Fruit fly (Drosophila melanogaster) whole organism, embryonic: ENCODE results near the gene Pex3.

Experiments
- BtbVII ChIP-seq: fragments of 200-800 bp; sonication (Bioruptor generic); optimal IDR thresholded peaks from 3 replicates; lab custom pipeline; 2017; ENCODE audit warnings: missing biosample characterization, mild to moderate bottlenecking, missing genetic modification characterization
- CG12071 ChIP-seq: fragments of 200-800 bp; sonication (Bioruptor generic); optimal IDR thresholded peaks from 3 replicates; lab custom pipeline; 2018; ENCODE audit warnings: missing biosample characterization, mild to moderate bottlenecking, missing genetic modification characterization
- CG12744 ChIP-seq: fragments of 200-800 bp; sonication (Bioruptor generic); optimal IDR thresholded peaks from 2 replicates; lab custom pipeline; 2016; ENCODE audit warnings: missing biosample characterization, missing genetic modification characterization
- CG14014 ChIP-seq: fragments of 200-800 bp; sonication (Bioruptor generic); IDR thresholded peaks from 2 replicates; pipeline ENCODE4 v1.3.6; 2022; ENCODE audit warnings: missing biosample characterization, missing genetic modification characterization
- CG14710 ChIP-seq: fragments of 200-800 bp; sonication (Bioruptor generic); optimal IDR thresholded peaks from 3 replicates; lab custom pipeline; 2019; ENCODE audit warnings: missing biosample characterization, mild to moderate bottlenecking, missing genetic modification characterization, moderate library complexity
- CG14965 ChIP-seq: fragments of 200-800 bp; sonication (Bioruptor generic); optimal IDR thresholded peaks from 2 replicates; lab custom pipeline; 2016; ENCODE audit warnings: missing biosample characterization, missing genetic modification characterization, borderline replicate concordance
- CG15073 ChIP-seq: fragments of 200-800 bp; sonication (Bioruptor generic); optimal IDR thresholded peaks from 2 replicates; lab custom pipeline; 2016; ENCODE audit warnings: missing biosample characterization, missing genetic modification characterization
- CG15269 ChIP-seq: fragments of 200-800 bp; sonication (Bioruptor generic); optimal IDR thresholded peaks from 2 replicates; lab custom pipeline; 2018; ENCODE audit warnings: missing biosample characterization, mild to moderate bottlenecking, missing genetic modification characterization, moderate library complexity
- CG16813 ChIP-seq: fragments of 200-800 bp; sonication (Bioruptor generic); IDR thresholded peaks from 3 replicates; pipeline ENCODE4 v1.3.6; 2022; ENCODE audit warnings: missing biosample characterization, missing genetic modification characterization; ENCODE audit not compliant: partially characterized antibody
- CG16815 ChIP-seq: fragments of 200-800 bp; sonication (Bioruptor generic); optimal IDR thresholded peaks from 3 replicates; lab custom pipeline; 2017; ENCODE audit warnings: missing biosample characterization, mild to moderate bottlenecking, missing genetic modification characterization
- CG18476 ChIP-seq: fragments of 200-800 bp; sonication (Bioruptor generic); optimal IDR thresholded peaks from 2 replicates; lab custom pipeline; 2016; ENCODE audit warnings: missing biosample characterization, mild to moderate bottlenecking, missing genetic modification characterization
- CG31224 ChIP-seq: fragments of 200-800 bp; sonication (Bioruptor generic); IDR thresholded peaks from 2 replicates; pipeline ENCODE4 v1.3.6; 2022; ENCODE audit warnings: missing biosample characterization, missing genetic modification characterization
- CG31388 ChIP-seq: fragments of 200-800 bp; sonication (Bioruptor generic); optimal IDR thresholded peaks from 2 replicates; lab custom pipeline; 2016; ENCODE audit warnings: missing biosample characterization, missing genetic modification characterization
- CG33213 ChIP-seq: fragments of 200-800 bp; sonication (Bioruptor generic); optimal IDR thresholded peaks from 3 replicates; lab custom pipeline; 2016; ENCODE audit warnings: missing biosample characterization, missing genetic modification characterization
- CG3847 ChIP-seq: fragments of 200-800 bp; sonication (Bioruptor generic); IDR thresholded peaks from 2 replicates; pipeline ENCODE4 v1.3.6; 2022; ENCODE audit warnings: missing biosample characterization, missing genetic modification characterization
- CG4360 ChIP-seq: fragments of 200-800 bp; sonication (Bioruptor generic); IDR thresholded peaks from 2 replicates; pipeline ENCODE4 v1.3.6; 2022; ENCODE audit warnings: missing biosample characterization, missing genetic modification characterization
- CG5953 ChIP-seq: fragments of 200-800 bp; sonication (Bioruptor generic); IDR thresholded peaks from 2 replicates; pipeline ENCODE4 v1.3.6; 2022; ENCODE audit warnings: missing biosample characterization, missing genetic modification characterization
- CG8944 ChIP-seq: fragments of 200-800 bp; sonication (Bioruptor generic); optimal IDR thresholded peaks from 3 replicates; lab custom pipeline; 2016; ENCODE audit warnings: missing biosample characterization, missing genetic modification characterization
- CG9876 ChIP-seq: fragments of 200-800 bp; sonication (Bioruptor generic); optimal IDR thresholded peaks from 2 replicates; lab custom pipeline; 2016; ENCODE audit warnings: missing biosample characterization, missing genetic modification characterization
- Dek ChIP-seq: fragments of 200-800 bp; sonication (Bioruptor generic); optimal IDR thresholded peaks from 3 replicates; lab custom pipeline; 2019; ENCODE audit warnings: missing biosample characterization, mild to moderate bottlenecking, missing genetic modification characterization, moderate library complexity
- Doc2 ChIP-seq: fragments of 200-800 bp; sonication (Bioruptor generic); IDR thresholded peaks from 2 replicates; pipeline ENCODE4 v1.3.6; 2022; ENCODE audit warnings: missing biosample characterization, missing genetic modification characterization
- Doc3 ChIP-seq: fragments of 200-800 bp; sonication (Bioruptor generic); IDR thresholded peaks from 3 replicates; pipeline ENCODE4 v1.3.6; 2022; ENCODE audit warnings: missing biosample characterization, missing genetic modification characterization; ENCODE audit not compliant: partially characterized antibody
- Drgx ChIP-seq: fragments of 200-800 bp; sonication (Bioruptor generic); IDR thresholded peaks from 2 replicates; pipeline ENCODE4 v1.3.6; 2022; ENCODE audit warnings: missing biosample characterization, missing genetic modification characterization
- Gug ChIP-seq: fragments of 200-800 bp; sonication (Bioruptor generic); IDR thresholded peaks from 4 replicates; pipeline ENCODE4 v1.3.6; 2022; ENCODE audit warnings: missing biosample characterization, missing genetic modification characterization
- HLH54F ChIP-seq: fragments of 200-800 bp; sonication (Bioruptor generic); optimal IDR thresholded peaks from 3 replicates; lab custom pipeline; 2016; ENCODE audit warnings: missing biosample characterization, missing genetic modification characterization
- HLHmδ ChIP-seq: fragments of 200-800 bp; sonication (Bioruptor generic); optimal IDR thresholded peaks from 2 replicates; lab custom pipeline; 2018; ENCODE audit warnings: missing biosample characterization, mild to moderate bottlenecking, missing genetic modification characterization, moderate library complexity
- Hr3 ChIP-seq: fragments of 200-800 bp; sonication (Bioruptor generic); optimal IDR thresholded peaks from 3 replicates; lab custom pipeline; 2016; ENCODE audit warnings: missing biosample characterization, missing genetic modification characterization
- Poxn ChIP-seq: fragments of 200-800 bp; sonication (Bioruptor generic); IDR thresholded peaks from 2 replicates; pipeline ENCODE4 v1.3.6; 2022; ENCODE audit warnings: missing biosample characterization, missing genetic modification characterization
- Rfx ChIP-seq: fragments of 200-800 bp; sonication (Bioruptor generic); IDR thresholded peaks from 2 replicates; pipeline ENCODE4 v1.3.6; 2022; ENCODE audit warnings: missing biosample characterization, missing genetic modification characterization
- Spps ChIP-seq: fragments of 200-800 bp; sonication (Bioruptor generic); optimal IDR thresholded peaks from 2 replicates; lab custom pipeline; 2018; ENCODE audit warnings: missing biosample characterization, mild to moderate bottlenecking, missing genetic modification characterization
- Sry-δ ChIP-seq: fragments of 200-800 bp; sonication (Bioruptor generic); optimal IDR thresholded peaks from 2 replicates; lab custom pipeline; 2016; ENCODE audit warnings: missing biosample characterization, missing genetic modification characterization
- ap ChIP-seq: fragments of 200-800 bp; sonication (Bioruptor generic); IDR thresholded peaks from 2 replicates; pipeline ENCODE4 v1.3.6; 2022; ENCODE audit warnings: missing biosample characterization, missing genetic modification characterization
- br ChIP-seq: fragments of >200 bp; optimal IDR thresholded peaks from 2 replicates; lab custom pipeline; 2017
- cato ChIP-seq: fragments of 200-800 bp; sonication (Bioruptor generic); optimal IDR thresholded peaks from 2 replicates; lab custom pipeline; 2016; ENCODE audit warnings: missing biosample characterization, missing genetic modification characterization, borderline replicate concordance
- corto ChIP-seq: fragments of 200-800 bp; sonication (Bioruptor generic); optimal IDR thresholded peaks from 2 replicates; lab custom pipeline; 2016; ENCODE audit warnings: missing biosample characterization, mild to moderate bottlenecking, missing genetic modification characterization, moderate library complexity
- dan ChIP-seq: fragments of 200-800 bp; sonication (Bioruptor generic); IDR thresholded peaks from 2 replicates; pipeline ENCODE4 v1.3.6; 2022; ENCODE audit warnings: missing biosample characterization, missing genetic modification characterization
- danr ChIP-seq: fragments of 200-800 bp; sonication (Bioruptor generic); IDR thresholded peaks from 2 replicates; pipeline ENCODE4 v1.3.6; 2022; ENCODE audit warnings: missing biosample characterization, missing genetic modification characterization
- gce ChIP-seq: fragments of 200-800 bp; sonication (Bioruptor generic); IDR thresholded peaks from 3 replicates; pipeline ENCODE4 v1.3.6; 2022; ENCODE audit warnings: missing biosample characterization, missing genetic modification characterization
- hbn ChIP-seq: fragments of 200-800 bp; sonication (Bioruptor generic); IDR thresholded peaks from 2 replicates; pipeline ENCODE4 v1.3.6; 2022; ENCODE audit warnings: missing biosample characterization, missing genetic modification characterization; ENCODE audit not compliant: partially characterized antibody
- maf-S ChIP-seq: fragments of 200-800 bp; sonication (Bioruptor generic); optimal IDR thresholded peaks from 2 replicates; lab custom pipeline; 2016; ENCODE audit warnings: missing biosample characterization, missing genetic modification characterization
- nerfin-1 ChIP-seq: fragments of 200-800 bp; sonication (Bioruptor generic); optimal IDR thresholded peaks from 3 replicates; lab custom pipeline; 2019; ENCODE audit warnings: missing biosample characterization, mild to moderate bottlenecking, missing genetic modification characterization, moderate library complexity
- p53 ChIP-seq: fragments of 200-800 bp; sonication (Bioruptor generic); optimal IDR thresholded peaks from 2 replicates; lab custom pipeline; 2016; ENCODE audit warnings: missing biosample characterization, missing genetic modification characterization
- phol ChIP-seq: fragments of 200-800 bp; sonication (Bioruptor generic); optimal IDR thresholded peaks from 3 replicates; lab custom pipeline; 2018; ENCODE audit warnings: missing biosample characterization, mild to moderate bottlenecking, missing genetic modification characterization, moderate library complexity
- pros ChIP-seq: fragments of 200-800 bp; sonication (Bioruptor generic); optimal IDR thresholded peaks from 3 replicates; lab custom pipeline; 2019; ENCODE audit warnings: missing biosample characterization, mild to moderate bottlenecking, missing genetic modification characterization, moderate library complexity
- pzg ChIP-seq: fragments of 200-800 bp; sonication (Bioruptor generic); optimal IDR thresholded peaks from 3 replicates; lab custom pipeline; 2018; ENCODE audit warnings: missing biosample characterization, mild to moderate bottlenecking, missing genetic modification characterization, moderate library complexity
- slbo ChIP-seq: fragments of 200-800 bp; sonication (Bioruptor generic); IDR thresholded peaks from 2 replicates; pipeline ENCODE4 v1.3.6; 2022; ENCODE audit warnings: missing biosample characterization, missing genetic modification characterization
- slou ChIP-seq: fragments of 200-800 bp; sonication (Bioruptor generic); optimal IDR thresholded peaks from 3 replicates; lab custom pipeline; 2016; ENCODE audit warnings: missing biosample characterization, missing genetic modification characterization
- tll ChIP-seq, 2 experiments: fragments of 200-800 bp in 1 of 2; fragments of >200 bp in 1 of 2; sonication (Bioruptor generic) in 1 of 2; optimal IDR thresholded peaks; 2 replicates each; lab custom pipeline; 2017 to 2019; ENCODE audit warnings: missing biosample characterization in 2 of 2, missing genetic modification characterization in 2 of 2, mild to moderate bottlenecking in 1 of 2, moderate library complexity in 1 of 2
- ttk ChIP-seq: fragments of 200-800 bp; sonication (Bioruptor generic); IDR thresholded peaks from 2 replicates; pipeline ENCODE4 v2.1.2; 2022; ENCODE audit warnings: missing biosample characterization, missing genetic modification characterization
- wek ChIP-seq: fragments of 200-800 bp; sonication (Bioruptor generic); optimal IDR thresholded peaks from 3 replicates; lab custom pipeline; 2018; ENCODE audit warnings: missing biosample characterization, mild to moderate bottlenecking, missing genetic modification characterization, moderate library complexity
- z ChIP-seq: fragments of 200-800 bp; sonication (Bioruptor generic); IDR thresholded peaks from 3 replicates; pipeline ENCODE4 v1.3.6; 2022; ENCODE audit warnings: missing biosample characterization, missing genetic modification characterization
- zf30C ChIP-seq: fragments of 200-800 bp; sonication (Bioruptor generic); optimal IDR thresholded peaks from 3 replicates; lab custom pipeline; 2018; ENCODE audit warnings: missing biosample characterization, mild to moderate bottlenecking, missing genetic modification characterization

The Pex3 gene

dm6 chr3L:15161549-15161948 lies 17.4 kb downstream of the Pex3 start, which contains the start of gene CG6878 (continued):
- TF ChIP-seq Poxn (GFP tag; lab: Robert Waterston, UW) (no peak), slou (no peak), cato (GFP tag; lab: Kevin White, UChicago) (no peak), ttk (GFP tag; lab: Robert Waterston, UW) (no peak), Spps (tag; lab: Kevin White, UChicago) (no peak), dan (GFP tag; lab: Robert Waterston, UW) (no peak), gce (GFP tag; lab: Robert Waterston, UW) (no peak), Gug (GFP tag; lab: Robert Waterston, UW) (no peak), CG12071 (GFP tag; lab: Kevin White, UChicago) (no peak), BtbVII (no peak), z (GFP tag; lab: Robert Waterston, UW) (no peak), tll (GFP tag; optimal IDR thresholded peaks at IDR 0.05; lab: Kevin White, UChicago) (no peak), CG9876 (GFP tag; lab: Kevin White, UChicago) (no peak), danr (GFP tag; lab: Robert Waterston, UW) (no peak), maf-S (GFP tag; lab: Kevin White, UChicago) (no peak), hbn (GFP tag; lab: Robert Waterston, UW) (no peak), CG14965 (GFP tag; lab: Kevin White, UChicago) (no peak), wek (GFP tag; lab: Kevin White, UChicago) (no peak), Doc2 (GFP tag; lab: Robert Waterston, UW) (no peak), CG14014 (peak; percentile 24; the same call in 1 of the 2 replicates), CG12744 (no peak), CG15073 (GFP tag; lab: Kevin White, UChicago) (no peak), ap (GFP tag; lab: Robert Waterston, UW) (no peak), CG8944 (GFP tag; lab: Kevin White, UChicago) (no peak), corto (no peak), CG33213 (GFP tag; lab: Kevin White, UChicago) (peak; percentile 11), CG31224 (GFP tag; lab: Robert Waterston, UW) (no peak), CG16815 (GFP tag; lab: Kevin White, UChicago) (no peak), HLHmδ (GFP tag; lab: Kevin White, UChicago) (no peak), zf30C (GFP tag; lab: Kevin White, UChicago) (no peak), CG14710 (tag; lab: Kevin White, UChicago) (peak; percentile 53), Sry-δ (peak; percentile 16), CG5953 (GFP tag; lab: Robert Waterston, UW) (no peak), HLH54F (GFP tag; lab: Kevin White, UChicago) (no peak), Rfx (peak; percentile 61), CG4360 (GFP tag; lab: Robert Waterston, UW) (no peak), Drgx (GFP tag; lab: Robert Waterston, UW) (no peak), CG31388 (GFP tag; lab: Kevin White, UChicago) (no peak), phol (tag; lab: Kevin White, UChicago) (peak; percentile 47), nerfin-1 (tag; lab: Kevin White, UChicago) (no peak), pros (GFP tag; lab: Kevin White, UChicago) (no peak), br (lab: Kevin White, UChicago) (no peak), CG16813 (peak; percentile 37; the same call in 1 of the 3 replicates), slbo (GFP tag; lab: Robert Waterston, UW) (peak; percentile 14; the same call in 1 of the 2 replicates), CG18476 (no peak), Dek (tag; lab: Kevin White, UChicago) (peak; percentile 39), Hr3 (GFP tag; lab: Kevin White, UChicago) (no peak), CG3847 (GFP tag; lab: Robert Waterston, UW) (peak; percentile 49; the same call in 1 of the 2 replicates), p53 (GFP tag; lab: Kevin White, UChicago) (no peak), pzg (peak; percentile 78), CG15269 (tag; lab: Kevin White, UChicago) (no peak), Doc3 (no peak)
